Fruit fly (Drosophila melanogaster): ENCODE results near the gene CG46513.
"Not testable (repeated sequence)": the region's sequence is repeated elsewhere in the genome, so short reads cannot be mapped to it uniquely, and the experiment has no call there.

The CG46513 gene

dm6 chrX:22231270-22231669 lies 39.2 kb downstream of the CG46513 start, which contains the start of gene CG46519:
CG46519 (plus strand) TSS chrX:22231570.
- not testable (repeated sequence) for TF ChIP-seq CG17801 (GFP tag; optimal IDR thresholded peaks at IDR 0.05; ENCODE audit: partially characterized antibody)

dm6 chrX:22236265-22236664 lies 44.2 kb downstream of the CG46513 start, which contains the start of gene CG46520:
CG46520 (plus strand) TSS chrX:22236565.
- not testable (repeated sequence) for TF ChIP-seq CG17801 (GFP tag; optimal IDR thresholded peaks at IDR 0.05; ENCODE audit: partially characterized antibody)

- not testable (repeated sequence) for TF ChIP-seq CG17801 (GFP tag; optimal IDR thresholded peaks at IDR 0.05; ENCODE audit: partially characterized antibody)
These were observed 49.2 kb downstream of the CG46513 start, which contains the start of gene CG46521 for dm6 chrX:22241272-22241671. CG46521 (plus strand) TSS chrX:22241572.

All from ovary, adult (tissue).